Worm (Caenorhabditis elegans): Measurements from ENCODE around the gene nhr-91.

nhr-91 gene

DNA sequence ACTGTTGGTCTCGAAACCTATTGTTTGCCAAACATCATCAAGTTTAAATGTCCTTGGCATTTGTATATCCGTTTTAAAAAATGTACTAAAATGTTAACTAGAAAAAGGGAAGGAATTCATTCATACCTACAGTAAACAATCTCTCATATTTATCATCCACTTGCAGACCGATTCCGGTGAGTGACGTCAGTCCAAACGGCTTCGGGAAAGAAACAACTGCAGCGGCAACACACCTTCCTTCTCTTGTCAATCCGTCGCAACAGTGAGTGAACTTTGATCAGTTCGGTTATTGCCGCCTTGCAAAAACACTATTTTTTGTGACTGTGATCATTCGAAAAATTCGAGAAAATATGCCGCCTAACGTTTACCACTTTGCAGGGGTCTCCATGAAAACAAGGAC is 45.0 kb upstream of the nhr-91 start:
- TF ChIP-seq nhr-25 (tag; optimal IDR thresholded peaks at IDR 0.05) (peak; percentile 16), sma-3 (GFP tag; optimal IDR thresholded peaks at IDR 0.05) (peak; percentile 52), egl-27 (tag; optimal IDR thresholded peaks at IDR 0.05) (no peak), sma-9 (GFP tag; optimal IDR thresholded peaks at IDR 0.05) (peak; percentile 45), sma-9 (tag; optimal IDR thresholded peaks at IDR 0.05) (no peak)

DNA sequence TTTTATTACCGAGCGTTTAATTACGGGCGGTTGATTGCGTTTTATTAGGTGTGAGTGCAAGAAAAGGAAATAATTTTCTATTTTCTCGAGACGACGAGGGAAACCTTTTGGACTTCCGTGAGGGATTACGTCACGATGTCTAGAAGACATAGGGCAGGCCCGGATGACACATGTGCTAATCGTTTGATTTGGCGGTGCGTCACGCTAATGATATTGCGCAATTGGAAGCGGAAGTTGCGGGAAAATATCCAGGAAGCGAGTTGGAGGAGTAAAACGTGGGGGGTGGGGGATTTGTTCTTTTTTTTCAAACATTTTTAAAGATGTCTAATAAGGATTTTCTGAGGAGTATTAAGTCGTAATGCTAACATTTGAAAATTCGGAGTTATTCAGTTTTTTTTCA is 44.6 kb upstream of the nhr-91 start:
- TF ChIP-seq nhr-6 (tag; optimal IDR thresholded peaks at IDR 0.05), result no peak
- peak; percentile 48 for TF ChIP-seq sem-4 (tag; optimal IDR thresholded peaks at IDR 0.05)
- no peak for TF ChIP-seq mdl-1 (tag; optimal IDR thresholded peaks at IDR 0.05)
- no peak for TF ChIP-seq nhr-237 (tag; optimal IDR thresholded peaks at IDR 0.05)
- no peak for TF ChIP-seq F13H6.1 (tag; optimal IDR thresholded peaks at IDR 0.05)
- TF ChIP-seq sma-3 (GFP tag; optimal IDR thresholded peaks at IDR 0.05), result peak; percentile 11
- TF ChIP-seq ZK546.5 (tag; optimal IDR thresholded peaks at IDR 0.05), result no peak
- no peak for TF ChIP-seq lin-11 (tag; optimal IDR thresholded peaks at IDR 0.05)
- no peak for TF ChIP-seq lin-13 (GFP tag; optimal IDR thresholded peaks at IDR 0.05)
- TF ChIP-seq snpc-4 (tag; optimal IDR thresholded peaks at IDR 0.05), result no peak
- TF ChIP-seq nhr-12 (tag; optimal IDR thresholded peaks at IDR 0.05), result no peak
- no peak for TF ChIP-seq elt-1 (tag; optimal IDR thresholded peaks at IDR 0.05)
- no peak for TF ChIP-seq ztf-11 (tag; optimal IDR thresholded peaks at IDR 0.05)
- peak; percentile 40 for TF ChIP-seq sma-9 (GFP tag; optimal IDR thresholded peaks at IDR 0.05)
- TF ChIP-seq sma-9 (tag; optimal IDR thresholded peaks at IDR 0.05), result no peak
- no peak for TF ChIP-seq blmp-1 (tag; optimal IDR thresholded peaks at IDR 0.05; ENCODE audit: insufficient read depth)

DNA sequence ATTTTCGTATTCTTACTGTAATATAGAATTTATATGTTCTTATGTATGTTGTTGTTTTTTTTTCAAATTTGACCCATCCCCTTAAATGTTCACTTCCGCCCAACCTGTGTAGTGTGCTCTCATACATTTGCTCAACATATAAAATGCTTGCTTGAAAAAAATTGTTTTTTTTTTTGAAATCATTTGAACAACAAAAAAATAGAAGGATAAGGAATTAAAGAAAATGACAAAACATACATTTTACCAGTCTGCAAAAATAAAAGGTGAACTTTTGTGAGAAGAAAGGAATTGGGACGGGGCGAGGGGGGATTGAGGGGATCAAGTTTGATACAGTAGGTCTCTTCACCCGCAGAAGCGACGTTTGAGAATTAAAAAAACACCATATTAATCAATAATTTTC is 40.7 kb upstream of the nhr-91 start:
- TF ChIP-seq ztf-1 (GFP tag; conservative IDR thresholded peaks at IDR 0.05), result no peak
- TF ChIP-seq mbf-1 (tag; optimal IDR thresholded peaks at IDR 0.05), result no peak
- no peak for TF ChIP-seq ama-1 (optimal IDR thresholded peaks at IDR 0.05)
- no peak for TF ChIP-seq nhr-21 (tag; optimal IDR thresholded peaks at IDR 0.05)
- no peak for TF ChIP-seq nhr-77 (tag; optimal IDR thresholded peaks at IDR 0.05)
- TF ChIP-seq ztf-11 (tag; optimal IDR thresholded peaks at IDR 0.05), result no peak
- TF ChIP-seq sma-9 (GFP tag; optimal IDR thresholded peaks at IDR 0.05), result no peak
- no peak for TF ChIP-seq sma-9 (tag; optimal IDR thresholded peaks at IDR 0.05)
- TF ChIP-seq unc-62 (GFP tag; optimal IDR thresholded peaks at IDR 0.05), result no peak
- TF ChIP-seq ztf-4 (tag; optimal IDR thresholded peaks at IDR 0.05), result no peak
- TF ChIP-seq unc-39 (tag; optimal IDR thresholded peaks at IDR 0.05), result no peak
- TF ChIP-seq lsy-2 (tag; optimal IDR thresholded peaks at IDR 0.05), result no peak
- no peak for TF ChIP-seq C34F6.9 (tag; optimal IDR thresholded peaks at IDR 0.05)
- TF ChIP-seq blmp-1 (tag; optimal IDR thresholded peaks at IDR 0.05; ENCODE audit: insufficient read depth), result no peak
- TF ChIP-seq nhr-129 (tag; optimal IDR thresholded peaks at IDR 0.05), result no peak

ce11 chrX:15270656-15271055 is 38.5 kb upstream of the nhr-91 start:
- TF ChIP-seq nhr-11 (tag; optimal IDR thresholded peaks at IDR 0.05) (no peak), nhr-77 (tag; optimal IDR thresholded peaks at IDR 0.05) (no peak), lin-13 (GFP tag; optimal IDR thresholded peaks at IDR 0.05) (no peak), C34F6.9 (tag; optimal IDR thresholded peaks at IDR 0.05) (no peak), elt-3 (tag; optimal IDR thresholded peaks at IDR 0.05) (no peak), lsy-2 (tag; optimal IDR thresholded peaks at IDR 0.05) (no peak), dmd-4 (tag; optimal IDR thresholded peaks at IDR 0.05) (no peak), zag-1 (tag; optimal IDR thresholded peaks at IDR 0.05) (no peak), sma-9 (GFP tag; optimal IDR thresholded peaks at IDR 0.05) (no peak), sma-9 (tag; optimal IDR thresholded peaks at IDR 0.05) (no peak), mab-5 (tag; optimal IDR thresholded peaks at IDR 0.05) (no peak), elt-1 (tag; optimal IDR thresholded peaks at IDR 0.05) (no peak), mdl-1 (tag; optimal IDR thresholded peaks at IDR 0.05) (no peak), nhr-10 (tag; optimal IDR thresholded peaks at IDR 0.05) (no peak), egl-27 (tag; optimal IDR thresholded peaks at IDR 0.05) (no peak), Y55F3AM.14 (GFP tag; optimal IDR thresholded peaks at IDR 0.05) (no peak), R02D3.7 (tag; optimal IDR thresholded peaks at IDR 0.05) (no peak), ztf-1 (GFP tag; conservative IDR thresholded peaks at IDR 0.05) (no peak)

ce11 chrX:15272925-15273324 is 36.2 kb upstream of the nhr-91 start:
- TF ChIP-seq sma-9 (GFP tag; optimal IDR thresholded peaks at IDR 0.05) (no peak), sma-9 (tag; optimal IDR thresholded peaks at IDR 0.05) (no peak), R02D3.7 (tag; optimal IDR thresholded peaks at IDR 0.05) (no peak), nhr-237 (tag; optimal IDR thresholded peaks at IDR 0.05) (no peak), ama-1 (optimal IDR thresholded peaks at IDR 0.05) (no peak), sma-3 (GFP tag; optimal IDR thresholded peaks at IDR 0.05) (no peak), crh-2 (tag; optimal IDR thresholded peaks at IDR 0.05) (no peak), elt-3 (tag; optimal IDR thresholded peaks at IDR 0.05) (no peak), zag-1 (tag; optimal IDR thresholded peaks at IDR 0.05) (no peak), ztf-4 (tag; optimal IDR thresholded peaks at IDR 0.05) (no peak), blmp-1 (tag; optimal IDR thresholded peaks at IDR 0.05; ENCODE audit: insufficient read depth) (peak; percentile 93), nhr-25 (tag; optimal IDR thresholded peaks at IDR 0.05) (peak; percentile 76), nhr-11 (tag; optimal IDR thresholded peaks at IDR 0.05) (no peak), F13H6.1 (tag; optimal IDR thresholded peaks at IDR 0.05) (peak; percentile 0)
